Fruit fly (Drosophila melanogaster): ENCODE measurements around the gene Dpck.

Gene Dpck

DNA sequence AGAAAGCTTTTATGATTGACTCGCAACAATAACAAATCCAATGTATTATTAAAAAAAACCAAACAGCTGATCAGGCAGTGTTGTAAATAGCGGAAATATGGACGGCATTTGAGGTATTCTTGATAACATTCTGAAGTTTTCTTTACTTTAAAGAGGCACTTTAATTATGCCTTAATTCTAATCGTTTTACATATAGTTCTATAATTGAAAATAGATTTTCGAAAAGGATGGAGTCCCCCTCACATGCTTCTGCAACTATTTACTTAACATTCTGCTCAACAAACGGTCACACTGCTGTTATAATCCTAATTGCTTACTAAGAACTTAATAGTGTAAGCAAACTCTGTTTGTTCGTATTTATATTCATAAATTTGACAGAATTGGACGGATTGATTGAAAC is 46.0 kb downstream of the Dpck start, which contains the start of gene CG10068 (continued):
- TF ChIP-seq toy (GFP tag; IDR thresholded peaks at IDR 0.05) (0 out of 2 replicates have a peak, but pooled peaks have one; percentile 41), usp (GFP tag; optimal IDR thresholded peaks at IDR 0.05) (no peak), CG17612 (GFP tag; IDR thresholded peaks at IDR 0.05) (peak; percentile 74), Sry-β (GFP tag; optimal IDR thresholded peaks at IDR 0.05) (no peak), pan (optimal IDR thresholded peaks at IDR 0.05) (no peak), pan (GFP tag; optimal IDR thresholded peaks at IDR 0.05 in 1 of 2, IDR thresholded peaks at IDR 0.05 in 1 of 2) (peak in 1 of 2 experiments; percentile 97), CG7556 (GFP tag; optimal IDR thresholded peaks at IDR 0.05) (peak; percentile 83), CG16813 (GFP tag; IDR thresholded peaks at IDR 0.05; ENCODE audit: partially characterized antibody) (peak; percentile 38; the same call in 1 of the 3 replicates), phol (tag; optimal IDR thresholded peaks at IDR 0.05) (peak; percentile 91), Poxn (GFP tag; IDR thresholded peaks at IDR 0.05) (no peak), CG30403 (GFP tag; optimal IDR thresholded peaks at IDR 0.05) (peak; percentile 87), Hr3 (GFP tag; optimal IDR thresholded peaks at IDR 0.05) (peak; percentile 77), CG9797 (GFP tag; optimal IDR thresholded peaks at IDR 0.05) (peak; percentile 69), CG8359 (GFP tag; optimal IDR thresholded peaks at IDR 0.05; ENCODE audit: borderline replicate concordance) (peak; percentile 53), klu (GFP tag; IDR thresholded peaks at IDR 0.05) (peak; percentile 66; the same call in 1 of the 2 replicates), dati (GFP tag; IDR thresholded peaks at IDR 0.05) (peak; percentile 88), CG12744 (GFP tag; optimal IDR thresholded peaks at IDR 0.05) (peak; percentile 91), hkb (optimal IDR thresholded peaks at IDR 0.05) (no peak), hkb (GFP tag; IDR thresholded peaks at IDR 0.05) (peak; percentile 95), CG10209 (GFP tag; optimal IDR thresholded peaks at IDR 0.05) (peak; percentile 89), disco-r (GFP tag; optimal IDR thresholded peaks at IDR 0.05) (peak; percentile 38), YL-1 (GFP tag; optimal IDR thresholded peaks at IDR 0.05) (peak; percentile 49), zfh1 (GFP tag; IDR thresholded peaks at IDR 0.05) (peak; percentile 97), gem (tag; optimal IDR thresholded peaks at IDR 0.05) (peak; percentile 94), CG1024 (GFP tag; IDR thresholded peaks at IDR 0.05) (peak; percentile 90), D19B (GFP tag; optimal IDR thresholded peaks at IDR 0.05) (peak; percentile 58), slou (GFP tag; optimal IDR thresholded peaks at IDR 0.05) (peak; percentile 67), CG18599 (GFP tag; optimal IDR thresholded peaks at IDR 0.05) (peak; percentile 89), row (GFP tag; IDR thresholded peaks at IDR 0.05) (peak; percentile 91), ab (GFP tag; optimal IDR thresholded peaks at IDR 0.05) (no peak), Ets65A (GFP tag) (peak; percentile 97), lov (optimal IDR thresholded peaks at IDR 0.05) (no peak), lov (GFP tag; IDR thresholded peaks at IDR 0.05) (peak; percentile 94), unpg (GFP tag; optimal IDR thresholded peaks at IDR 0.05) (peak; percentile 93), hth (optimal IDR thresholded peaks at IDR 0.05) (no peak), caup (GFP tag; optimal IDR thresholded peaks at IDR 0.05; ENCODE audit: severe bottlenecking) (peak; percentile 88), CG7987 (GFP tag; optimal IDR thresholded peaks at IDR 0.05) (peak; percentile 76), CG17912 (GFP tag; optimal IDR thresholded peaks at IDR 0.05) (peak; percentile 22), CG3065 (GFP tag; optimal IDR thresholded peaks at IDR 0.05) (peak; percentile 52), nau (GFP tag; optimal IDR thresholded peaks at IDR 0.05) (peak; percentile 84), CG31441 (GFP tag; IDR thresholded peaks at IDR 0.05) (peak; percentile 88), CG11504 (tag; optimal IDR thresholded peaks at IDR 0.05) (peak; percentile 90), dimm (GFP tag; IDR thresholded peaks at IDR 0.05) (no peak; the same call in 1 of the 2 replicates), CG1647 (GFP tag; optimal IDR thresholded peaks at IDR 0.05) (peak; percentile 75), CG4424 (GFP tag; optimal IDR thresholded peaks at IDR 0.05) (peak; percentile 88), nom (GFP tag; optimal IDR thresholded peaks at IDR 0.05) (peak; percentile 63), Blimp-1 (GFP tag; optimal IDR thresholded peaks at IDR 0.05) (peak; percentile 84), CG34376 (GFP tag; optimal IDR thresholded peaks at IDR 0.05) (peak; percentile 74), NC2β (GFP tag; optimal IDR thresholded peaks at IDR 0.05) (peak; percentile 92), croc (GFP tag; conservative IDR thresholded peaks at IDR 0.05) (peak; percentile 77), NfI (GFP tag; optimal IDR thresholded peaks at IDR 0.05) (peak; percentile 88)

Measured in whole organism, embryonic.